Worm (Caenorhabditis elegans) whole organism, late embryonic: Measurements from ENCODE around the gene F56D3.1.

Source experiments
- F13H6.1 ChIP-seq: sonication (generic microtip); optimal IDR thresholded peaks from 2 replicates; lab custom pipeline; 2016; ENCODE audit warnings: missing genetic modification characterization, missing compliant biosample characterization
- Y22D7AL.16 ChIP-seq: sonication (generic microtip); optimal IDR thresholded peaks from 2 replicates; lab custom pipeline; 2016; ENCODE audit warnings: missing genetic modification characterization, missing compliant biosample characterization
- ceh-6 ChIP-seq: fragments of 200-800 bp; sonication (Bioruptor generic); optimal IDR thresholded peaks from 2 replicates; lab custom pipeline; 2018; ENCODE audit warnings: mild to moderate bottlenecking, missing genetic modification characterization, missing compliant biosample characterization
- ets-4 ChIP-seq: sonication (generic microtip); optimal IDR thresholded peaks from 2 replicates; lab custom pipeline; 2016; ENCODE audit warnings: missing genetic modification characterization, missing compliant biosample characterization
- fkh-10 ChIP-seq: fragments of 150-350 bp; optimal IDR thresholded peaks from 2 replicates; lab custom pipeline; 2014; ENCODE audit warnings: missing biosample characterization, missing genetic modification reagents, missing genetic modification characterization
- hlh-6 ChIP-seq: sonication (generic microtip); optimal IDR thresholded peaks from 2 replicates; lab custom pipeline; 2016; ENCODE audit warnings: missing genotype, missing genetic modification characterization, missing compliant biosample characterization
- lin-11 ChIP-seq: fragments of 200-800 bp; sonication (Bioruptor generic); optimal IDR thresholded peaks from 2 replicates; lab custom pipeline; 2018; ENCODE audit warnings: mild to moderate bottlenecking, missing genetic modification characterization, missing compliant biosample characterization
- nhr-11 ChIP-seq: fragments of 150-350 bp; optimal IDR thresholded peaks from 2 replicates; lab custom pipeline; 2014; ENCODE audit warnings: missing biosample characterization, missing genetic modification characterization
- nhr-232 ChIP-seq: sonication (generic microtip); optimal IDR thresholded peaks from 2 replicates; lab custom pipeline; 2016; ENCODE audit warnings: missing genetic modification characterization, missing compliant biosample characterization
- pax-1 ChIP-seq: fragments of 150-350 bp; optimal IDR thresholded peaks from 2 replicates; lab custom pipeline; 2014; ENCODE audit warnings: missing biosample characterization, missing genetic modification characterization
- pqm-1 ChIP-seq: sonication (generic microtip); optimal IDR thresholded peaks from 2 replicates; lab custom pipeline; 2016; ENCODE audit warnings: missing genetic modification characterization, missing compliant biosample characterization
- unc-55 ChIP-seq: sonication (generic microtip); optimal IDR thresholded peaks from 2 replicates; lab custom pipeline; 2017; ENCODE audit warnings: missing biosample characterization, missing genetic modification reagents, missing genetic modification characterization

DNA sequence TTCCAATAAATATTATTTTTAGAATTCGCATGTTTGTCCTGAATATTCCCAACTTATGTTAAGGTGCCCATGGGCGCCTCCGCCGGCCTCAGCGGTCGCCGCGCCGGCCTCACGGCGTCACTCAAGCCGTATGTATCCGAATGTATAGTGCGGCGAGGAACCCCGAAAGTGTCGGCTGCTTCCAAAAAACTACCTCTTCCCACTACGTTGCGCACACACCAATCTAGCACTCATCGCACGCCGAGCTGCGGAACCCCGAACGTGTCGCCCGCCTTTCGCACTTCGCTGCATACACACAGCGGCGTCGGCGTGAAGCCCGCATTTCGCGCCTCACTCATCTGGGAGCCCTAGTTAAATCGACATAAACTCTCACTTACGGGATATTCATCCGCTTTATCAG, 21.7 kb downstream of the F56D3.1 start:
- TF ChIP-seq nhr-11 (tag; lab: Kevin White, UChicago) = no peak
- TF ChIP-seq hlh-6 = no peak
- no peak for TF ChIP-seq ceh-6 (GFP tag; lab: Kevin White, UChicago)
- TF ChIP-seq unc-55 = no peak
- no peak for TF ChIP-seq F13H6.1 (tag; lab: Kevin White, UChicago)
- TF ChIP-seq pax-1 (tag; lab: Kevin White, UChicago) = no peak
- no peak for TF ChIP-seq ets-4 (tag; lab: Kevin White, UChicago)
- no peak for TF ChIP-seq fkh-10
- TF ChIP-seq pqm-1 (tag; lab: Kevin White, UChicago) = no peak
- no peak for TF ChIP-seq lin-11 (tag; lab: Kevin White, UChicago)
- TF ChIP-seq nhr-232 (tag; lab: Kevin White, UChicago) = no peak
- no peak for TF ChIP-seq Y22D7AL.16 (tag; lab: Kevin White, UChicago)
